Fruit fly (Drosophila melanogaster): ENCODE measurements around the gene CG1113.

DNA sequence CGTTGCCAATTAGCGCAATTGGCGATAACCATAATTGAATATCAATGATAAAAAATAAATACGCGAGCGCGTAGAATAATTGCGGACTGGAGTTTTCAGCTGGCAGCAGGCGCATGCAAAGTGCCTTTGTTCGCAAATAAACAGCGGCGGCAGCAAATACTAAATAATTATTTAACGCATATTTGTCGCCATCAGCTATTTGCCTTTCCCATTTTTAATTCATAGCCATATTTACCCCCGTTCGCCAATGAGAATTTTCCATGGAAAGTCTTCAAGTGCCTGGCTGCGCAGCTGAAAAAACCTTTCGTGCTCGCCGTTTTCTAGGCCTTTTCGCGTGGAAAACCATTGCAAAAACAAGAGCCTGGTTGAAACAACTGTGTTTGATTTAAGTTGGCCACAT, 49.0 kb downstream of the CG1113 start:
- TF ChIP-seq org-1 (GFP tag; optimal IDR thresholded peaks at IDR 0.05) = no peak
- TF ChIP-seq MTF-1 (GFP tag; optimal IDR thresholded peaks at IDR 0.05; ENCODE audit: borderline replicate concordance) = no peak
- TF ChIP-seq Fer3 (tag; optimal IDR thresholded peaks at IDR 0.05) = no peak
- TF ChIP-seq hbn (GFP tag; IDR thresholded peaks at IDR 0.05; ENCODE audit: partially characterized antibody) = no peak
- TF ChIP-seq CG12071 (GFP tag; optimal IDR thresholded peaks at IDR 0.05) = no peak

Measured in whole organism, embryonic.